Fruit fly (Drosophila melanogaster) whole organism, embryonic: ENCODE results near the gene CG7739.

Experiments
- CG12104 ChIP-seq: fragments of 200-800 bp; sonication (Bioruptor generic); optimal IDR thresholded peaks from 3 replicates; lab custom pipeline; 2016; ENCODE audit warnings: missing biosample characterization, missing genetic modification characterization
- CG12219 ChIP-seq: fragments of 200-800 bp; sonication (Bioruptor generic); optimal IDR thresholded peaks from 3 replicates; lab custom pipeline; 2018; ENCODE audit warnings: missing biosample characterization, mild to moderate bottlenecking, missing genetic modification characterization
- CG12769 ChIP-seq: fragments of 200-800 bp; sonication (Bioruptor generic); optimal IDR thresholded peaks from 2 replicates; lab custom pipeline; 2019; ENCODE audit warnings: missing biosample characterization, mild to moderate bottlenecking, missing genetic modification characterization, moderate library complexity
- CG13287 ChIP-seq: fragments of 200-800 bp; sonication (Bioruptor generic); IDR thresholded peaks from 2 replicates; pipeline ENCODE4 v1.3.6; 2022; ENCODE audit warnings: missing biosample characterization, missing genetic modification characterization; ENCODE audit not compliant: partially characterized antibody
- CG14441 ChIP-seq: fragments of 200-800 bp; sonication (Bioruptor generic); IDR thresholded peaks from 2 replicates; pipeline ENCODE4 v1.3.6; 2022; ENCODE audit warnings: missing biosample characterization, missing genetic modification characterization
- CG15514 ChIP-seq: fragments of 200-800 bp; sonication (Bioruptor generic); optimal IDR thresholded peaks from 3 replicates; lab custom pipeline; 2017; ENCODE audit warnings: missing biosample characterization, missing genetic modification characterization, mild to moderate bottlenecking, moderate library complexity, missing genetic modification reagents
- CG17361 ChIP-seq: fragments of 200-800 bp; sonication (Bioruptor generic); IDR thresholded peaks from 3 replicates; pipeline ENCODE4 v1.3.6; 2022; ENCODE audit warnings: missing biosample characterization, missing genetic modification characterization
- CG17829 ChIP-seq: fragments of 200-800 bp; optimal IDR thresholded peaks from 2 replicates; lab custom pipeline; 2019; ENCODE audit warnings: missing biosample characterization, mild to moderate bottlenecking, missing genetic modification characterization, moderate library complexity
- CG18011 ChIP-seq: fragments of 200-800 bp; sonication (Bioruptor generic); optimal IDR thresholded peaks from 2 replicates; lab custom pipeline; 2017; ENCODE audit warnings: missing biosample characterization, missing genetic modification characterization, mild to moderate bottlenecking, moderate library complexity, missing genotype
- CG1832 ChIP-seq: fragments of 200-800 bp; sonication (Bioruptor generic); optimal IDR thresholded peaks from 2 replicates; lab custom pipeline; 2017; ENCODE audit warnings: missing biosample characterization, mild to moderate bottlenecking, missing genetic modification characterization, inconsistent platforms
- CG18619 ChIP-seq: fragments of 200-800 bp; sonication (Bioruptor generic); optimal IDR thresholded peaks from 3 replicates; lab custom pipeline; 2017; ENCODE audit warnings: missing biosample characterization, mild to moderate bottlenecking, missing genetic modification characterization
- CG32767 ChIP-seq: fragments of 200-800 bp; sonication (Bioruptor generic); IDR thresholded peaks from 2 replicates; pipeline ENCODE4 v1.3.6; 2022; ENCODE audit warnings: missing biosample characterization, missing genetic modification characterization
- CG3281 ChIP-seq: fragments of 200-800 bp; sonication (Bioruptor generic); optimal IDR thresholded peaks from 3 replicates; lab custom pipeline; 2017; ENCODE audit warnings: missing biosample characterization, mild to moderate bottlenecking, missing genetic modification characterization
- CG42726 ChIP-seq: fragments of 200-800 bp; sonication (Bioruptor generic); IDR thresholded peaks from 2 replicates; pipeline ENCODE4 v1.3.6; 2022; ENCODE audit warnings: missing biosample characterization, missing genetic modification characterization; ENCODE audit not compliant: partially characterized antibody
- CG6689 ChIP-seq: fragments of 200-800 bp; sonication (Bioruptor generic); IDR thresholded peaks from 2 replicates; pipeline ENCODE4 v1.3.6; 2022; ENCODE audit warnings: missing biosample characterization, missing genetic modification characterization
- CG9932 ChIP-seq: fragments of 200-800 bp; sonication (Bioruptor generic); IDR thresholded peaks from 2 replicates; pipeline ENCODE4 v1.3.6; 2022; ENCODE audit warnings: missing biosample characterization, missing genetic modification characterization
- Camta ChIP-seq: fragments of 200-800 bp; sonication (Bioruptor generic); optimal IDR thresholded peaks from 2 replicates; lab custom pipeline; 2016; ENCODE audit warnings: missing biosample characterization, missing genetic modification characterization
- CrebB ChIP-seq: fragments of 200-800 bp; sonication (Bioruptor generic); optimal IDR thresholded peaks from 3 replicates; lab custom pipeline; 2018; ENCODE audit warnings: missing biosample characterization, mild to moderate bottlenecking, missing genetic modification characterization
- Dad ChIP-seq: fragments of 200-800 bp; sonication (Bioruptor generic); optimal IDR thresholded peaks from 3 replicates; lab custom pipeline; 2016; ENCODE audit warnings: missing biosample characterization, missing genetic modification characterization
- Dbx ChIP-seq: fragments of 200-800 bp; sonication (Bioruptor generic); IDR thresholded peaks from 3 replicates; pipeline ENCODE4 v1.3.6; 2022; ENCODE audit warnings: missing biosample characterization, missing genetic modification characterization
- HmgD ChIP-seq: fragments of 200-800 bp; sonication (Bioruptor generic); optimal IDR thresholded peaks from 3 replicates; lab custom pipeline; 2016; ENCODE audit warnings: missing biosample characterization, missing genetic modification characterization
- Hr3 ChIP-seq: fragments of 200-800 bp; sonication (Bioruptor generic); optimal IDR thresholded peaks from 3 replicates; lab custom pipeline; 2016; ENCODE audit warnings: missing biosample characterization, missing genetic modification characterization
- Hr78 ChIP-seq, 2 experiments: fragments of 200-800 bp in 1 of 2; fragments of >200 bp in 1 of 2; sonication (Bioruptor generic) in 1 of 2; optimal IDR thresholded peaks; 2 replicates each; lab custom pipeline; 2017 to 2019; ENCODE audit warnings: missing biosample characterization in 2 of 2, missing genetic modification characterization in 2 of 2, mild to moderate bottlenecking in 1 of 2, moderate library complexity in 1 of 2
- NK7.1 ChIP-seq: fragments of 200-800 bp; sonication (Bioruptor generic); optimal IDR thresholded peaks from 3 replicates; lab custom pipeline; 2016; ENCODE audit warnings: missing biosample characterization, missing genetic modification characterization
- Six4 ChIP-seq: fragments of 200-800 bp; sonication (Bioruptor generic); optimal IDR thresholded peaks from 2 replicates; lab custom pipeline; 2016; ENCODE audit warnings: missing biosample characterization, missing genetic modification characterization
- amos ChIP-seq: fragments of 200-800 bp; sonication (Bioruptor generic); IDR thresholded peaks from 2 replicates; pipeline ENCODE4 v1.3.6; 2022; ENCODE audit warnings: missing biosample characterization, missing genetic modification characterization; ENCODE audit not compliant: partially characterized antibody
- ase ChIP-seq: fragments of 200-800 bp; sonication (Bioruptor generic); IDR thresholded peaks from 3 replicates; pipeline ENCODE4 v1.3.6; 2022; ENCODE audit warnings: missing biosample characterization, missing genetic modification characterization
- cato ChIP-seq: fragments of 200-800 bp; sonication (Bioruptor generic); optimal IDR thresholded peaks from 2 replicates; lab custom pipeline; 2016; ENCODE audit warnings: missing biosample characterization, missing genetic modification characterization, borderline replicate concordance
- chm ChIP-seq: fragments of 200-800 bp; sonication (Bioruptor generic); IDR thresholded peaks from 2 replicates; pipeline ENCODE4 v1.3.6; 2022; ENCODE audit warnings: missing biosample characterization, missing genetic modification characterization
- ci ChIP-seq: fragments of 200-800 bp; sonication (Bioruptor generic); IDR thresholded peaks from 3 replicates; pipeline ENCODE4 v1.3.6; 2022; ENCODE audit warnings: missing biosample characterization, missing genetic modification characterization
- crc ChIP-seq: fragments of 200-800 bp; sonication (Bioruptor generic); optimal IDR thresholded peaks from 2 replicates; lab custom pipeline; 2016; ENCODE audit warnings: missing biosample characterization, missing genetic modification characterization
- ems ChIP-seq: fragments of 200-800 bp; sonication (Bioruptor generic); optimal IDR thresholded peaks from 3 replicates; lab custom pipeline; 2016; ENCODE audit warnings: missing biosample characterization, missing genetic modification characterization
- fd3F ChIP-seq: fragments of 200-800 bp; sonication (Bioruptor generic); optimal IDR thresholded peaks from 2 replicates; lab custom pipeline; 2018; ENCODE audit warnings: missing biosample characterization, mild to moderate bottlenecking, missing genetic modification characterization, moderate library complexity
- fd96Cb ChIP-seq: fragments of 200-800 bp; sonication (Bioruptor generic); optimal IDR thresholded peaks from 2 replicates; lab custom pipeline; 2018; ENCODE audit warnings: missing biosample characterization, mild to moderate bottlenecking, missing genetic modification characterization, moderate library complexity
- fru ChIP-seq: fragments of >200 bp; optimal IDR thresholded peaks from 2 replicates; lab custom pipeline; 2017
- ftz-f1 ChIP-seq: fragments of 200-800 bp; sonication (Bioruptor generic); optimal IDR thresholded peaks from 2 replicates; lab custom pipeline; 2016; ENCODE audit warnings: missing biosample characterization, missing genetic modification characterization
- insv ChIP-seq, 2 experiments: fragments of 200-800 bp; sonication (Bioruptor generic); optimal IDR thresholded peaks; 3 replicates each; lab custom pipeline; 2016 to 2018; ENCODE audit warnings: missing biosample characterization in 2 of 2, missing genetic modification characterization in 2 of 2
- jing ChIP-seq: fragments of 200-800 bp; sonication (Bioruptor generic); optimal IDR thresholded peaks from 2 replicates; lab custom pipeline; 2018; ENCODE audit warnings: missing biosample characterization, mild to moderate bottlenecking, missing genetic modification characterization
- kni ChIP-seq: fragments of 200-800 bp; sonication (Bioruptor generic); optimal IDR thresholded peaks from 3 replicates; lab custom pipeline; 2017; ENCODE audit warnings: mild to moderate bottlenecking, missing biosample characterization, missing genetic modification reagents, missing genetic modification characterization
- maf-S ChIP-seq: fragments of 200-800 bp; sonication (Bioruptor generic); optimal IDR thresholded peaks from 2 replicates; lab custom pipeline; 2016; ENCODE audit warnings: missing biosample characterization, missing genetic modification characterization
- mirr ChIP-seq: fragments of 200-800 bp; sonication (Bioruptor generic); optimal IDR thresholded peaks from 3 replicates; lab custom pipeline; 2018; ENCODE audit warnings: missing biosample characterization, mild to moderate bottlenecking, missing genetic modification characterization
- odd ChIP-seq: fragments of 200-800 bp; sonication (Bioruptor generic); optimal IDR thresholded peaks from 2 replicates; lab custom pipeline; 2017; ENCODE audit warnings: missing biosample characterization, mild to moderate bottlenecking, missing genetic modification characterization
- org-1 ChIP-seq: fragments of 200-800 bp; sonication (Bioruptor generic); optimal IDR thresholded peaks from 2 replicates; lab custom pipeline; 2017; ENCODE audit warnings: missing biosample characterization, missing genetic modification characterization
- pb ChIP-seq: fragments of 200-800 bp; sonication (Bioruptor generic); optimal IDR thresholded peaks from 3 replicates; lab custom pipeline; 2016; ENCODE audit warnings: missing biosample characterization, missing genetic modification characterization
- pnt ChIP-seq: fragments of 200-800 bp; sonication (Bioruptor generic); optimal IDR thresholded peaks from 3 replicates; lab custom pipeline; 2016; ENCODE audit warnings: missing biosample characterization, missing genetic modification characterization
- run ChIP-seq: fragments of 200-800 bp; sonication (Bioruptor generic); optimal IDR thresholded peaks from 3 replicates; lab custom pipeline; 2018; ENCODE audit warnings: missing biosample characterization, mild to moderate bottlenecking, missing genetic modification characterization
- salm ChIP-seq: fragments of 200-800 bp; sonication (Bioruptor generic); optimal IDR thresholded peaks from 2 replicates; lab custom pipeline; 2018; ENCODE audit warnings: missing biosample characterization, mild to moderate bottlenecking, missing genetic modification characterization
- sens ChIP-seq: fragments of 200-800 bp; sonication (Bioruptor generic); peaks from one replicate; lab custom pipeline; 2016; ENCODE audit warnings: missing biosample characterization, missing genetic modification characterization
- shn ChIP-seq: fragments of 200-800 bp; sonication (Bioruptor generic); optimal IDR thresholded peaks from 3 replicates; lab custom pipeline; 2016; ENCODE audit warnings: missing biosample characterization, missing genetic modification characterization
- sna ChIP-seq: fragments of 200-800 bp; sonication (Bioruptor generic); IDR thresholded peaks from 2 replicates; pipeline ENCODE4 v1.3.6; 2022; ENCODE audit warnings: missing biosample characterization, missing genetic modification characterization; ENCODE audit not compliant: partially characterized antibody
- zen2 ChIP-seq: fragments of 200-800 bp; sonication (Bioruptor generic); IDR thresholded peaks from 3 replicates; pipeline ENCODE4 v1.3.6; 2022; ENCODE audit warnings: missing biosample characterization, missing genetic modification characterization; ENCODE audit not compliant: partially characterized antibody

CG7739 gene

DNA sequence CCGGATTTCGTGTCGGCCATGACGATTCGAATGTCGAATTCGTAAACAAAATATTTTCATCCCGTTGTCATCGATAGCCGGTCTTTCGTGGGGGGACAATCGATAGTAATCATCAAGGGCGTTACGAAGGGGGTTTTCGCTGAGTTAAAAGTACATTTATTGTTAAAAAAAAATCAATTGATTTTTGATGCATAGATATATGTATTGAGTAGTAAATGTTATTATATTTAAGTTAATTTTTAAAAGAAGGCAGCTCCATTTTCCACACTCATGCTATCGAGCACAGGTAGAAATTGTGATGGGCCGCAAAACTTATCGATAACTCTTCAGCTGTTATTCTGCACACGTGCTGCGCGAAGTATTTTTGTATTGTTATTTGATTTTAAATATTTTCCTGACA, 17.6 kb upstream of the CG7739 start, which contains the start of the genes mrn and CG12301 (continued):
- TF ChIP-seq fd96Cb (tag; lab: Kevin White, UChicago), result peak; percentile 52
- 0 out of 2 replicates have a peak, but pooled peaks have one; percentile 48 for TF ChIP-seq chm (GFP tag; lab: Robert Waterston, UW)
- TF ChIP-seq Dbx (GFP tag; lab: Robert Waterston, UW), result peak; percentile 97
- no peak for TF ChIP-seq crc (GFP tag; lab: Kevin White, UChicago)
- TF ChIP-seq Hr78 (GFP tag; optimal IDR thresholded peaks at IDR 0.05; lab: Kevin White, UChicago), result no peak
- no peak for TF ChIP-seq odd
- no peak for TF ChIP-seq mirr
- peak; percentile 61 for TF ChIP-seq Dad
- TF ChIP-seq CG6689 (GFP tag; lab: Robert Waterston, UW), result peak; percentile 74
- TF ChIP-seq CG18619 (GFP tag; lab: Kevin White, UChicago), result peak; percentile 50
- peak; percentile 95 for TF ChIP-seq ase (GFP tag; lab: Robert Waterston, UW)
- peak; percentile 85 for TF ChIP-seq CG17829 (tag; lab: Kevin White, UChicago)
- peak; percentile 75 for TF ChIP-seq CG42726 (GFP tag; lab: Robert Waterston, UW)
- peak; percentile 31 for TF ChIP-seq cato (GFP tag; lab: Kevin White, UChicago)
- no peak; the same call in 1 of the 2 replicates for TF ChIP-seq CG32767 (GFP tag; lab: Robert Waterston, UW)
- TF ChIP-seq CG17361 (GFP tag; lab: Robert Waterston, UW), result no peak; the same call in 2 of the 3 replicates
- peak; percentile 94 for TF ChIP-seq CG9932 (GFP tag; lab: Robert Waterston, UW)
- TF ChIP-seq pb, result no peak
- TF ChIP-seq insv (GFP tag; optimal IDR thresholded peaks at IDR 0.05; lab: Kevin White, UChicago), result peak in 1 of 2 experiments; percentile 60
- TF ChIP-seq pnt (GFP tag; lab: Kevin White, UChicago), result peak; percentile 55
- TF ChIP-seq CG3281 (GFP tag; lab: Kevin White, UChicago), result peak; percentile 83
- TF ChIP-seq fd3F (GFP tag; lab: Kevin White, UChicago), result peak; percentile 50
- TF ChIP-seq zen2 (GFP tag; lab: Robert Waterston, UW), result peak; percentile 75; the same call in 1 of the 3 replicates
- no peak for TF ChIP-seq CG1832 (GFP tag; lab: Kevin White, UChicago)
- TF ChIP-seq sens (GFP tag; lab: Kevin White, UChicago), result peak; percentile 92
- no peak for TF ChIP-seq fru (lab: Kevin White, UChicago)
- TF ChIP-seq amos (GFP tag; lab: Robert Waterston, UW), result peak; percentile 85
- TF ChIP-seq sna (GFP tag; lab: Robert Waterston, UW), result peak; percentile 96
- no peak for TF ChIP-seq CG12769 (tag; lab: Kevin White, UChicago)
- TF ChIP-seq salm (tag; lab: Kevin White, UChicago), result no peak
- TF ChIP-seq NK7.1 (GFP tag; lab: Kevin White, UChicago), result peak; percentile 55
- peak; percentile 35 for TF ChIP-seq CrebB (tag; lab: Kevin White, UChicago)
- TF ChIP-seq shn, result peak; percentile 25
- peak; percentile 97 for TF ChIP-seq CG13287 (GFP tag; lab: Robert Waterston, UW)
- no peak for TF ChIP-seq jing (GFP tag; lab: Kevin White, UChicago)
- TF ChIP-seq ftz-f1 (GFP tag; lab: Kevin White, UChicago), result peak; percentile 75
- TF ChIP-seq CG18011 (GFP tag; lab: Kevin White, UChicago), result peak; percentile 44
- no peak for TF ChIP-seq HmgD
- TF ChIP-seq ci, result peak; percentile 49; the same call in 1 of the 3 replicates
- peak; percentile 68 for TF ChIP-seq Hr3 (GFP tag; lab: Kevin White, UChicago)
- no peak for TF ChIP-seq run
- TF ChIP-seq maf-S, result no peak
- TF ChIP-seq org-1 (GFP tag; lab: Kevin White, UChicago), result no peak
- TF ChIP-seq CG12104 (GFP tag; lab: Kevin White, UChicago), result peak; percentile 70
- TF ChIP-seq CG15514 (GFP tag; lab: Kevin White, UChicago), result peak; percentile 76
- TF ChIP-seq Camta (GFP tag; lab: Kevin White, UChicago), result peak; percentile 56
- TF ChIP-seq ems (GFP tag; lab: Kevin White, UChicago), result peak; percentile 65
- no peak for TF ChIP-seq kni (GFP tag; lab: Kevin White, UChicago)
- peak; percentile 96 for TF ChIP-seq CG14441 (GFP tag; lab: Robert Waterston, UW)
- TF ChIP-seq Six4 (GFP tag; lab: Kevin White, UChicago), result peak; percentile 64
- TF ChIP-seq CG12219 (GFP tag; lab: Kevin White, UChicago), result no peak
